Fruit fly (Drosophila melanogaster) whole organism, pupa: Measurements from ENCODE around the gene CG14096.
"Not testable (repeated sequence)": the region's sequence is repeated elsewhere in the genome, so short reads cannot be mapped to it uniquely, and the experiment has no call there.

Experiments
- CG10348 ChIP-seq: fragments of 200-800 bp; sonication (Bioruptor generic); IDR thresholded peaks from 2 replicates; pipeline ENCODE4 v1.3.6; 2022; ENCODE audit warnings: missing biosample characterization, missing genetic modification characterization
- CG12605 ChIP-seq: fragments of 200-800 bp; sonication (Bioruptor generic); IDR thresholded peaks from 2 replicates; pipeline ENCODE4 v1.3.6; 2022; ENCODE audit warnings: missing biosample characterization, missing genetic modification characterization
- CG13204 ChIP-seq: fragments of 200-800 bp; sonication (Bioruptor generic); optimal IDR thresholded peaks from 2 replicates; lab custom pipeline; 2018; ENCODE audit warnings: missing biosample characterization, mild to moderate bottlenecking, missing genetic modification characterization, moderate library complexity
- CG14655 ChIP-seq: fragments of 200-800 bp; sonication (Bioruptor generic); optimal IDR thresholded peaks from 3 replicates; lab custom pipeline; 2017; ENCODE audit warnings: mild to moderate bottlenecking, missing biosample characterization, missing genetic modification reagents, missing genetic modification characterization
- CG15710 ChIP-seq: fragments of 200-800 bp; sonication (Bioruptor generic); optimal IDR thresholded peaks from 2 replicates; lab custom pipeline; 2018; ENCODE audit warnings: missing biosample characterization, mild to moderate bottlenecking, missing genetic modification characterization, moderate library complexity
- CG17806 ChIP-seq: fragments of 200-800 bp; sonication (Bioruptor generic); optimal IDR thresholded peaks from 2 replicates; lab custom pipeline; 2018; ENCODE audit warnings: missing biosample characterization, mild to moderate bottlenecking, missing genetic modification characterization, moderate library complexity
- CG32121 ChIP-seq: fragments of 200-800 bp; sonication (Bioruptor generic); IDR thresholded peaks from 2 replicates; pipeline ENCODE4 v1.3.6; 2022; ENCODE audit warnings: missing biosample characterization, missing genetic modification characterization
- CG4496 ChIP-seq: fragments of 200-800 bp; sonication (Bioruptor generic); IDR thresholded peaks from 3 replicates; pipeline ENCODE4 v1.3.6; 2022; ENCODE audit warnings: missing biosample characterization, missing genetic modification characterization
- CG8159 ChIP-seq: fragments of 200-800 bp; sonication (Bioruptor generic); optimal IDR thresholded peaks from 3 replicates; lab custom pipeline; 2018; ENCODE audit warnings: missing biosample characterization, mild to moderate bottlenecking, missing genetic modification characterization, moderate library complexity
- CG8301 ChIP-seq: fragments of 200-800 bp; sonication (Bioruptor generic); optimal IDR thresholded peaks from 2 replicates; lab custom pipeline; 2018; ENCODE audit warnings: missing biosample characterization, mild to moderate bottlenecking, missing genetic modification characterization
- CG9948 ChIP-seq: fragments of 200-800 bp; sonication (Bioruptor generic); optimal IDR thresholded peaks from 2 replicates; lab custom pipeline; 2018; ENCODE audit warnings: missing biosample characterization, mild to moderate bottlenecking, missing genetic modification characterization, moderate library complexity
- D1 ChIP-seq: fragments of 200-800 bp; sonication (Bioruptor generic); optimal IDR thresholded peaks from 2 replicates; lab custom pipeline; 2018; ENCODE audit warnings: missing biosample characterization, mild to moderate bottlenecking, missing genetic modification characterization, moderate library complexity
- EcR ChIP-seq: fragments of 200-800 bp; sonication (Bioruptor generic); optimal IDR thresholded peaks from 3 replicates; lab custom pipeline; 2019; ENCODE audit warnings: missing biosample characterization, missing genetic modification characterization, mild to moderate bottlenecking, moderate library complexity, missing genetic modification reagents
- Ets98B ChIP-seq: fragments of 200-800 bp; sonication (Bioruptor generic); IDR thresholded peaks from 2 replicates; pipeline ENCODE4 v1.3.6; 2022; ENCODE audit warnings: missing biosample characterization, missing genetic modification characterization
- Pif1A ChIP-seq: fragments of 200-800 bp; sonication (Bioruptor generic); optimal IDR thresholded peaks from 3 replicates; lab custom pipeline; 2016; ENCODE audit warnings: missing biosample characterization, missing genetic modification characterization
- Pif1B ChIP-seq: fragments of 200-800 bp; sonication (Bioruptor generic); optimal IDR thresholded peaks from 3 replicates; lab custom pipeline; 2016; ENCODE audit warnings: missing biosample characterization, missing genetic modification characterization
- Snoo ChIP-seq: fragments of 200-800 bp; sonication (Bioruptor generic); optimal IDR thresholded peaks from 3 replicates; lab custom pipeline; 2017; ENCODE audit warnings: missing biosample characterization, mild to moderate bottlenecking, missing genetic modification characterization, inconsistent platforms
- fd96Ca ChIP-seq: fragments of 200-800 bp; sonication (Bioruptor generic); IDR thresholded peaks from 3 replicates; pipeline ENCODE4 v1.3.6; 2022; ENCODE audit warnings: missing biosample characterization, missing genetic modification characterization
- gl ChIP-seq: fragments of 200-800 bp; sonication (Bioruptor generic); optimal IDR thresholded peaks from 2 replicates; lab custom pipeline; 2018; ENCODE audit warnings: missing biosample characterization, mild to moderate bottlenecking, missing genetic modification characterization
- rn ChIP-seq: fragments of 200-800 bp; sonication (Bioruptor generic); IDR thresholded peaks from 2 replicates; pipeline ENCODE4 v1.3.6; 2022; ENCODE audit warnings: missing biosample characterization, missing genetic modification characterization

CG14096 gene

DNA sequence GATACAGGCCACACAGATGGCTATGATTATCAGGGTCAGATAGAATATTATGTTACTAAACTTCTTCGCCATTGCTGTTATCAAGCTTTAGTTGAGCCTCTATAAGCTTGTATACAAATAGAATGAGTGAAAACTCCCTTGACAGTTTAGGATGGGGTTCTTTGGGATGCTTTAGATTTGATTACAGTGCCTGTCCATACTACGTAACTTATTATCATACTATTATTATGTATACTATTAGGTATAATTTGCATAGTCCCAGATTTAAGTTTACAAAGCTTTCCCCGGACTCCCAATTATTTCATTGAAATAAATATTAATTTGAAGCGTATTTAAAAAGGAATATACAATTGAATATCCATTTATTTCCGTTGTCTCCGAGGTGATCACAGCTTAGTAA is 19.5 kb upstream of the CG14096 start, which contains the start of gene brv1:
Gene brv1 (minus strand): TSS at position 101 of the 400 bp plus-strand sequence.
- TF ChIP-seq CG32121 (GFP tag; lab: Robert Waterston, UW), result no peak
- TF ChIP-seq CG14655, result no peak
- TF ChIP-seq Ets98B, result no peak
- no peak for TF ChIP-seq CG15710 (tag; lab: Kevin White, UChicago)
- no peak for TF ChIP-seq CG9948 (tag; lab: Kevin White, UChicago)
- TF ChIP-seq EcR (GFP tag; lab: Kevin White, UChicago), result no peak
- TF ChIP-seq rn (GFP tag; lab: Robert Waterston, UW), result no peak

- no peak for TF ChIP-seq CG14655
These were observed 16.1 kb upstream of the CG14096 start for dm6 chr3L:19483007-19483406.

- TF ChIP-seq rn (GFP tag; lab: Robert Waterston, UW) (no peak), gl (tag; lab: Kevin White, UChicago) (no peak), CG14655 (no peak), Snoo (tag; lab: Kevin White, UChicago) (no peak), CG17806 (tag; lab: Kevin White, UChicago) (no peak), CG8159 (no peak), fd96Ca (GFP tag; lab: Robert Waterston, UW) (no peak), CG32121 (GFP tag; lab: Robert Waterston, UW) (no peak), CG12605 (GFP tag; lab: Robert Waterston, UW) (no peak), CG8301 (tag; lab: Kevin White, UChicago) (no peak), Ets98B (no peak), CG9948 (tag; lab: Kevin White, UChicago) (no peak), EcR (GFP tag; lab: Kevin White, UChicago) (no peak), CG10348 (no peak)
These were observed 15.1 kb upstream of the CG14096 start for dm6 chr3L:19482014-19482413.

DNA sequence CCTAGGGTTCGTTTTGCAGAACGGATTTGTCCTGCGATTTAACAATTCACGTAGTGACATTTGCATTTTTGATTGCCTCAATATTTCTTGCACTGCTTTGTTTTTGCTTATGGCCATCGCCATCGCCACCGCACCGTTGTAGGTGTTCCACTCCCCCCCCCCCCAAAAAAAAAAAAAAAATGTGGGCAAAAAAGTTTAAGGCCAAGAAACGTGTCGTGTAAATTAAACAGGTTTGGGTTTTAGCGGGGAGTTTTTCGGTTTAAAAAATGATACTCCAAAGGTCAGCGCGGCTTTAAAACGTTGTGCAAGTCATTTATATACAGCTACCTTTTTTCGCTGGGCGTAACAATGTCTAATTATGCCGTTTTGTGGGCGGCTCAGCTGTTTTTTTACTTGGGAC is 14.3 kb upstream of the CG14096 start:
- TF ChIP-seq CG12605 (GFP tag; lab: Robert Waterston, UW) (no peak), CG4496 (GFP tag; lab: Robert Waterston, UW) (0 out of 3 replicates have a peak, but pooled peaks have one; percentile 30), fd96Ca (GFP tag; lab: Robert Waterston, UW) (0 out of 3 replicates have a peak, but pooled peaks have one; percentile 10)
- TF ChIP-seq, all 21 proteins: peak for 2

DNA sequence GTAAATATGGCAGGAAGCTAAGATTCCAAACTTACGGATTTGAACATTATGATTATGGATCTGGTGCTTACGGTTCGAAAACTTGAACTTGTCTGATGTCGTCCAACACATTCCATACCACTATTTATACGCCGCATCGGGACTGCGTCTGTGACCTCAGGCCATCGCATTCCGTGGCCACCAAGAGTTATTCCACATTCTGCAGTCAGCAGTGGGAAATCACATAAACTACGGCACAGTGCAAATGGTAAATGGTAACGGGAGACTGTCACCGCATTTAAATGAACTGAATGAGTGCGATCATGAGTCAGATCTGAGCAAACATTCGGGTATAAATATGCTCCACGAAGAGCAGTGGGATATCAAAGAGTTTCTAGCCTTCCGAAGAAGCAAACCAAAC is 8.6 kb upstream of the CG14096 start, which contains the start of the genes CG18294 and CG32213:
Gene CG18294 (minus strand): TSS at position 101 of the 400 bp plus-strand sequence.
Gene CG32213 (plus strand): TSS at position 362 of the 400 bp plus-strand sequence.
- TF ChIP-seq CG14655; CG13204; CG8301 (tag; lab: Kevin White, UChicago): not testable (repeated sequence)

DNA sequence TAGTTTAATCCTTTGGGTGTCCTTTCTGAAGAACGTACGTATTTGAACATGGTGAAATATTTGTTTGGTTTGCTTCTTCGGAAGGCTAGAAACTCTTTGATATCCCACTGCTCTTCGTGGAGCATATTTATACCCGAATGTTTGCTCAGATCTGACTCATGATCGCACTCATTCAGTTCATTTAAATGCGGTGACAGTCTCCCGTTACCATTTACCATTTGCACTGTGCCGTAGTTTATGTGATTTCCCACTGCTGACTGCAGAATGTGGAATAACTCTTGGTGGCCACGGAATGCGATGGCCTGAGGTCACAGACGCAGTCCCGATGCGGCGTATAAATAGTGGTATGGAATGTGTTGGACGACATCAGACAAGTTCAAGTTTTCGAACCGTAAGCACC is 5.2 kb upstream of the CG14096 start, which contains the start of the genes 825-Oak and CG12519:
Gene 825-Oak (minus strand): TSS at position 101 of the 400 bp plus-strand sequence.
Gene CG12519 (plus strand): TSS at position 364 of the 400 bp plus-strand sequence.
- TF ChIP-seq CG8159; D1 (tag; lab: Kevin White, UChicago); Pif1B (GFP tag; lab: Kevin White, UChicago): not testable (repeated sequence)

DNA sequence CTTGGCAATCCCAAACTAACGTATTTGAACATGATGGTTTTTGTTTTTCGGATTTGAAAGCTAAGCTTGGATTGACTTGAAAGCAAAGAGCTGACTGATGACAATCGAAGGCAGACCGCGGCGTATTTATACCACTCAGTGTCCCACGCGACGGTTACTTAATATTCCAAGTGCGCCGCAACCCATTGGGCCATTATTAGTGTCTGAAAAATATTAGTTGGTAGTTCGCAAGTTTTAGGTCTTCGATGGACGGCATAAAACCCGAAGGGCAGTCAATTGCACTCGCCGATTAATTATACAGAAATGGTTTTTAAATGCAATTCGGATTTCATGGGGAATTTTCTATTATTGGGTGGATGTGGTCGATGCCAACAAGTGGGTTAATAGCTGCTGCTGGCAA is 2.2 kb downstream of the CG14096 start, which contains the start of gene CG14095:
Gene CG14095 (minus strand): TSS at position 101 of the 400 bp plus-strand sequence.
- no peak for TF ChIP-seq fd96Ca (GFP tag; lab: Robert Waterston, UW)
- no peak for TF ChIP-seq CG8301 (tag; lab: Kevin White, UChicago)
- TF ChIP-seq CG13204, result no peak
- TF ChIP-seq EcR (GFP tag; lab: Kevin White, UChicago), result no peak
- no peak for TF ChIP-seq CG4496 (GFP tag; lab: Robert Waterston, UW)
- no peak for TF ChIP-seq CG14655
- no peak for TF ChIP-seq CG12605 (GFP tag; lab: Robert Waterston, UW)
- no peak for TF ChIP-seq CG32121 (GFP tag; lab: Robert Waterston, UW)
- TF ChIP-seq Snoo (tag; lab: Kevin White, UChicago), result no peak
- TF ChIP-seq CG9948 (tag; lab: Kevin White, UChicago), result no peak
- TF ChIP-seq CG17806 (tag; lab: Kevin White, UChicago), result no peak
- TF ChIP-seq rn (GFP tag; lab: Robert Waterston, UW), result no peak
- no peak for TF ChIP-seq Pif1A (GFP tag; lab: Kevin White, UChicago)
- TF ChIP-seq, all 21 proteins: peak for 0
